Worm (Caenorhabditis elegans): ENCODE data around the gene srj-19.
"Not testable (repeated sequence)": the region's sequence is repeated elsewhere in the genome, so short reads cannot be mapped to it uniquely, and the experiment has no call there.

- TF ChIP-seq dao-5, W03F9.2 (tag; optimal IDR thresholded peaks at IDR 0.05): not testable (repeated sequence)
Observed at ce11 chrV:2561390-2561789, 9.2 kb downstream of the srj-19 start, which contains the start of gene gst-10.
